Worm (Caenorhabditis elegans): ENCODE measurements around the gene Y73B6BL.12.

ce11 chrIV:6307439-6307838 is 9.8 kb downstream of the Y73B6BL.12 start, which contains the start of gene csp-2:
- TF ChIP-seq hmbx-1 (tag; optimal IDR thresholded peaks at IDR 0.05) (no peak), sea-1 (GFP tag; conservative IDR thresholded peaks at IDR 0.05) (no peak), ceh-36 (tag; optimal IDR thresholded peaks at IDR 0.05) (no peak), ama-1 (optimal IDR thresholded peaks at IDR 0.05) (no peak), B0310.2 (tag; optimal IDR thresholded peaks at IDR 0.05) (no peak), flt-1 (GFP tag; IDR thresholded peaks at IDR 0.05) (no peak)
